Worm (Caenorhabditis elegans) whole organism, midembryonic: Measurements from ENCODE around the gene etc-1.

Experiments
- T22C8.4 ChIP-seq: fragments of 200-800 bp; sonication (Bioruptor generic); IDR thresholded peaks from 2 replicates; pipeline ENCODE4 v1.3.6; 2022; ENCODE audit warnings: missing genetic modification characterization, missing compliant biosample characterization
- cog-1 ChIP-seq: sonication (generic microtip); optimal IDR thresholded peaks from 2 replicates; lab custom pipeline; 2016; ENCODE audit warnings: missing genetic modification characterization, missing compliant biosample characterization
- flt-1 ChIP-seq: fragments of 200-800 bp; sonication (Bioruptor generic); IDR thresholded peaks from 2 replicates; pipeline ENCODE4 v1.3.6; 2022; ENCODE audit warnings: missing genetic modification characterization, missing compliant biosample characterization
- klf-2 ChIP-seq: fragments of 200-800 bp; sonication (Bioruptor generic); conservative IDR thresholded peaks from 2 replicates; pipeline ENCODE4 v1.3.6; 2022; ENCODE audit warnings: missing genetic modification reagents, missing genetic modification characterization, missing compliant biosample characterization
- med-1 ChIP-seq: sonication (generic microtip); optimal IDR thresholded peaks from 2 replicates; lab custom pipeline; 2017; ENCODE audit warnings: missing genetic modification characterization, mild to moderate bottlenecking, missing compliant biosample characterization, antibody characterized with exemption, missing genetic modification reagents; ENCODE audit not compliant: insufficient read depth
- ref-1 ChIP-seq: fragments of 200-800 bp; sonication (Bioruptor generic); conservative IDR thresholded peaks from 2 replicates; pipeline ENCODE4 v1.3.6; 2022; ENCODE audit warnings: missing genetic modification reagents, missing genetic modification characterization, missing compliant biosample characterization
- tab-1 ChIP-seq: fragments of 200-800 bp; sonication (Bioruptor generic); IDR thresholded peaks from 2 replicates; pipeline ENCODE4 v1.3.6; 2022; ENCODE audit warnings: missing genetic modification characterization, missing compliant biosample characterization
- ztf-23 ChIP-seq: fragments of 200-800 bp; sonication (Bioruptor generic); IDR thresholded peaks from 2 replicates; pipeline ENCODE4 v1.3.6; 2022; ENCODE audit warnings: missing genetic modification reagents, missing genetic modification characterization, missing compliant biosample characterization
- ztf-29 ChIP-seq: fragments of 200-800 bp; sonication (Bioruptor generic); IDR thresholded peaks from 2 replicates; pipeline ENCODE4 v1.3.6; 2022; ENCODE audit warnings: missing genetic modification reagents, missing genetic modification characterization, missing compliant biosample characterization

Gene etc-1

ce11 chrII:8650644-8651159 lies 13.9 kb upstream of the etc-1 start, which contains the start of gene pyr-1:
Gene pyr-1 (plus strand): TSS chrII:8651109.
- TF ChIP-seq ref-1 (GFP tag; lab: Robert Waterston, UW) (no peak), med-1 (GFP tag; lab: Kevin White, UChicago) (no peak), tab-1 (GFP tag; lab: Robert Waterston, UW) (no peak), T22C8.4 (GFP tag; lab: Robert Waterston, UW) (no peak)

DNA sequence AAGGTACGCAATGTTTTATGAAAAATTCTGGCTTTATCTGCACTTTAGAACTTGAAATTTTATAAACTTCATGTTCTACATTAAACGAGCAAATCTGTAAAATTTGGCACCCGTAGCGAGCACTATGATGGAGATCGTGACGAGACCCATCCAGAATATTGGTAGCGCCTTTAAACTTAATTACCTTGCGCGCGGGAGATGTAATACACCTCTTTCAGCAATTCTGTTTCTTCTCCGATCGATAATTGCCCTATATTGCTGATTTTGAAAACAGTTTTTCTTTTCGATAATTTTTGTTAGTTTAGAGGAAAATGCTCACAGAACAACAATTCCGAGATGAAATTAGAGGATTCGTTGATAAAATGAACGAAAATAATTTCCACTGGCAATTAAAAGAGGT lies 5.8 kb upstream of the etc-1 start, which contains the start of gene atg-10:
Gene atg-10 (plus strand): TSS at position 301 of the 400 bp plus-strand sequence.
- no peak for TF ChIP-seq T22C8.4 (GFP tag; lab: Robert Waterston, UW)
- TF ChIP-seq tab-1 (GFP tag; lab: Robert Waterston, UW): no peak
- TF ChIP-seq flt-1 (GFP tag; lab: Robert Waterston, UW): no peak
- TF ChIP-seq ztf-29 (GFP tag; lab: Robert Waterston, UW): no peak
- no peak for TF ChIP-seq ztf-23 (GFP tag; lab: Robert Waterston, UW)
- no peak for TF ChIP-seq ref-1 (GFP tag; lab: Robert Waterston, UW)
- TF ChIP-seq med-1 (GFP tag; lab: Kevin White, UChicago): no peak
- TF ChIP-seq klf-2 (GFP tag; lab: Robert Waterston, UW): no peak
- no peak for TF ChIP-seq cog-1 (tag; lab: Kevin White, UChicago)

ce11 chrII:8661539-8661938 lies 3.1 kb upstream of the etc-1 start, which contains the start of the genes piga-1 and eif-2Bepsilon:
Gene piga-1 (minus strand): TSS chrII:8661712.
Gene eif-2Bepsilon (plus strand): TSS chrII:8661869.
- TF ChIP-seq flt-1 (GFP tag; lab: Robert Waterston, UW) (no peak), ztf-29 (GFP tag; lab: Robert Waterston, UW) (no peak), med-1 (GFP tag; lab: Kevin White, UChicago) (no peak), klf-2 (GFP tag; lab: Robert Waterston, UW) (no peak), ztf-23 (GFP tag; lab: Robert Waterston, UW) (no peak), cog-1 (tag; lab: Kevin White, UChicago) (no peak), tab-1 (GFP tag; lab: Robert Waterston, UW) (no peak), ref-1 (GFP tag; lab: Robert Waterston, UW) (no peak), T22C8.4 (GFP tag; lab: Robert Waterston, UW) (no peak)

DNA sequence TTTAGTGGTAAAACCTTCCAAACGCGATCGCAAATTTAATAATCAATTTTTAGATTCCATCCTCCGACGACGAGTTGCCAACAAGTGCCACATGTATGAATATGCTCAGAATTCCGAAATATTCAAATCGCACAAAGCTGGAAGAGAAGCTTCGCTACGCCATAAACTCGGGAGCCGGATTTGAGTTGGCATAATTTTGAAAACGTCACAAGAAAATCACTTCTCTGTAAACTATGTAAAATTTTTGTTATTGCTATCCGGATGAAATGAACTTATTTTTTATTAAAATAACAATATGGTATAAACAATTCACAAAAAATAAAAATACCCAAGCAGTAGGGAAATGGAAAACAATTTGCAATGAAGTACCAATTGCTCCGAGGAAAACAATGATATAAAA lies 4.2 kb downstream of the etc-1 start:
- no peak for TF ChIP-seq T22C8.4 (GFP tag; lab: Robert Waterston, UW)
- no peak for TF ChIP-seq ztf-29 (GFP tag; lab: Robert Waterston, UW)
- no peak for TF ChIP-seq ref-1 (GFP tag; lab: Robert Waterston, UW)
- TF ChIP-seq ztf-23 (GFP tag; lab: Robert Waterston, UW): no peak
- TF ChIP-seq klf-2 (GFP tag; lab: Robert Waterston, UW): no peak
- no peak for TF ChIP-seq cog-1 (tag; lab: Kevin White, UChicago)
- TF ChIP-seq med-1 (GFP tag; lab: Kevin White, UChicago): no peak
- TF ChIP-seq tab-1 (GFP tag; lab: Robert Waterston, UW): no peak
- no peak for TF ChIP-seq flt-1 (GFP tag; lab: Robert Waterston, UW)

- TF ChIP-seq med-1 (GFP tag; lab: Kevin White, UChicago): no peak
- no peak for TF ChIP-seq T22C8.4 (GFP tag; lab: Robert Waterston, UW)
- no peak for TF ChIP-seq flt-1 (GFP tag; lab: Robert Waterston, UW)
- TF ChIP-seq ref-1 (GFP tag; lab: Robert Waterston, UW): no peak
- no peak for TF ChIP-seq klf-2 (GFP tag; lab: Robert Waterston, UW)
- TF ChIP-seq cog-1 (tag; lab: Kevin White, UChicago): no peak
- TF ChIP-seq ztf-29 (GFP tag; lab: Robert Waterston, UW): no peak
- no peak for TF ChIP-seq tab-1 (GFP tag; lab: Robert Waterston, UW)
- TF ChIP-seq ztf-23 (GFP tag; lab: Robert Waterston, UW): no peak
Observed at ce11 chrII:8670835-8671234, 6.2 kb downstream of the etc-1 start.

DNA sequence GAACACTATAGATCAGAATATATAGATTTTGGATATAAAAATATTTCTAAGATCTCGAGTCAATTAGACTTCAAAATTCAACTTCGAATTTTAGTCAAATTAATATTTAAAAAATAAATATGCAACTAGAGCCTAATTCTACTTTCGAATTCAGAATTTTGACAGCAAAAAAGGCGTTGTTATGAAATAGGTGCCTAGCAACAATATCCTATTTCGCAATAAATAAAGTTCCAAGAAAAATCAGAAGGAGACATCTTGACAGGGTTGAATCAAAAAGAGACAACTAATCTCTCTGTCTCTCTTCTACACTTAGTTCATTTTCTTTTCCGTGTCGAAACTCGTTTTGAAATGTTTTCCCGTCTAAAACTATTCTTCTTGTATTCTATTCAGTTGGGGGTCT lies 10.7 kb downstream of the etc-1 start:
- no peak for TF ChIP-seq ztf-23 (GFP tag; lab: Robert Waterston, UW)
- TF ChIP-seq cog-1 (tag; lab: Kevin White, UChicago): no peak
- no peak for TF ChIP-seq ref-1 (GFP tag; lab: Robert Waterston, UW)
- TF ChIP-seq T22C8.4 (GFP tag; lab: Robert Waterston, UW): no peak
- TF ChIP-seq flt-1 (GFP tag; lab: Robert Waterston, UW): no peak
- no peak for TF ChIP-seq klf-2 (GFP tag; lab: Robert Waterston, UW)
- no peak for TF ChIP-seq med-1 (GFP tag; lab: Kevin White, UChicago)
- no peak for TF ChIP-seq ztf-29 (GFP tag; lab: Robert Waterston, UW)
- no peak for TF ChIP-seq tab-1 (GFP tag; lab: Robert Waterston, UW)

DNA sequence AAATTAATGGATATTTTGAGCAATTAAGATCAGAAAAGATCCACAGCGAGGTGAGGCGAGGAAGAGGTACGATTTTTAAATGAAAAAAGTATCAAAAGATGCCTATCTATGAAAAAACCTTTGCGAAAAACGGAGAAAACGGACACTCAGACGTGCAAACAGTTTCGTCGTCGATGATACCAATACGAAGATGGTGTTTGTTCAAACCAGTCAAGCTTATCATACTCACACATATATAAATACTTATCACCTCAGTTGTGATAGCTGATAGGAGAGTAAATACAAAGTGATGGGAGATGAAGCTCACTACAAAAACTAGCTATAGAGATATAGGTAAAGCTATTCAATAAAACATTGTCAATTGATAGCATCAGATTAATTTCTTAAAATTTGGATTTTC lies 15.2 kb downstream of the etc-1 start:
- no peak for TF ChIP-seq tab-1 (GFP tag; lab: Robert Waterston, UW)
- TF ChIP-seq T22C8.4 (GFP tag; lab: Robert Waterston, UW): no peak
- no peak for TF ChIP-seq ref-1 (GFP tag; lab: Robert Waterston, UW)
- no peak for TF ChIP-seq med-1 (GFP tag; lab: Kevin White, UChicago)
- no peak for TF ChIP-seq ztf-29 (GFP tag; lab: Robert Waterston, UW)
- TF ChIP-seq flt-1 (GFP tag; lab: Robert Waterston, UW): no peak
- no peak for TF ChIP-seq cog-1 (tag; lab: Kevin White, UChicago)
- no peak for TF ChIP-seq klf-2 (GFP tag; lab: Robert Waterston, UW)
- no peak for TF ChIP-seq ztf-23 (GFP tag; lab: Robert Waterston, UW)

ce11 chrII:8683933-8684332 lies 19.3 kb downstream of the etc-1 start:
- no peak for TF ChIP-seq cog-1 (tag; lab: Kevin White, UChicago)
- no peak for TF ChIP-seq ztf-29 (GFP tag; lab: Robert Waterston, UW)
- no peak for TF ChIP-seq flt-1 (GFP tag; lab: Robert Waterston, UW)
- TF ChIP-seq ztf-23 (GFP tag; lab: Robert Waterston, UW): no peak
- TF ChIP-seq med-1 (GFP tag; lab: Kevin White, UChicago): no peak
- TF ChIP-seq klf-2 (GFP tag; lab: Robert Waterston, UW): no peak

- TF ChIP-seq flt-1 (GFP tag; lab: Robert Waterston, UW): no peak
- no peak for TF ChIP-seq ztf-29 (GFP tag; lab: Robert Waterston, UW)
- TF ChIP-seq cog-1 (tag; lab: Kevin White, UChicago): no peak
- TF ChIP-seq klf-2 (GFP tag; lab: Robert Waterston, UW): no peak
- no peak for TF ChIP-seq tab-1 (GFP tag; lab: Robert Waterston, UW)
- no peak for TF ChIP-seq med-1 (GFP tag; lab: Kevin White, UChicago)
- no peak for TF ChIP-seq ref-1 (GFP tag; lab: Robert Waterston, UW)
- no peak for TF ChIP-seq ztf-23 (GFP tag; lab: Robert Waterston, UW)
- TF ChIP-seq T22C8.4 (GFP tag; lab: Robert Waterston, UW): no peak
Observed at ce11 chrII:8684824-8685223, 20.2 kb downstream of the etc-1 start, which contains the start of gene hgap-2. Gene hgap-2 (minus strand): TSS chrII:8684924.
